Fruit fly (Drosophila melanogaster): Measurements from ENCODE around the gene CG43084.

CG43084 gene

DNA sequence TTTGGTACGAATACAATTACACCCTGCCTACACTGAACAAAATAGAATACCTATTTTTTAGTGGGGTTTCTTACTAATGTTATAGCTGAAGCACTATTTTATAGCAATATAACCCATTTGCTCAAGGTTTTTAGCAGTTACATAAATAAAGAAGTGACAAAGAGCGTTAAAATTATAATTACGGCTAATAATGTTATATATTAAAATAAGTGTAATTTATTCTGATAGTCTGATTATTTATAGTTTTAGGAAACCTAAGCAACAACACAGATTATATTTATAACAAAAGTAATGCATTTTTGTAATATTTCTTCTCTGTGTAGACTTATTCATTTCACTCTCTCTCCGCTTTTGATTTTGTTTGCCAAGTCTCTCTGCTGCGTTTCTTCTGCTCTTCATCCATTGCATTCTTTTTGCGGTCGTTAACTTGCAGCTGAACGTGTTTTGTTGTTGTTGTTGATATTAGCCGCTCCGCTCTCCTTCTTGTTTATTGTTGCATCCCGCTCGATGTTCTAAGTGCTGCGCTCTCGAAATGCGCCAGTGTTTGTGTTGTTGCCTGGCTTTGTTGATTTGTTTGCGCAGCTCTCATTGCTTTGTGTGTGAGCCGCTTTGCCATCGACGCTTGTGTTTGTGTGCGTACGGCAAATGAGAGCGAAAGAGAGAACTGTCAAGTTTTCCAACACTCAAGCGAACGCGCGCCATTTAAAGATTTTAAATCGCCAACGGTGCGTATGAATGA is 24.8 kb upstream of the CG43084 start (continued):
- TF ChIP-seq Med (GFP tag) (peak; percentile 92), Doc2 (GFP tag; IDR thresholded peaks at IDR 0.05) (no peak), CG33557 (GFP tag; optimal IDR thresholded peaks at IDR 0.05) (peak; percentile 60), toy (GFP tag; IDR thresholded peaks at IDR 0.05) (peak; percentile 37; the same call in 1 of the 2 replicates), Dip3 (GFP tag; optimal IDR thresholded peaks at IDR 0.05) (peak; percentile 15), danr (GFP tag; IDR thresholded peaks at IDR 0.05) (peak; percentile 52; the same call in 1 of the 2 replicates), zfh1 (GFP tag; IDR thresholded peaks at IDR 0.05) (peak; percentile 66; the same call in 2 of the 3 replicates), crc (GFP tag; optimal IDR thresholded peaks at IDR 0.05) (no peak), CG9437 (GFP tag; optimal IDR thresholded peaks at IDR 0.05) (peak; percentile 94), CG2202 (tag; optimal IDR thresholded peaks at IDR 0.05) (peak; percentile 70), lov (optimal IDR thresholded peaks at IDR 0.05) (no peak), lov (GFP tag; IDR thresholded peaks at IDR 0.05) (0 out of 3 replicates have a peak, but pooled peaks have one; percentile 19), Optix (GFP tag; IDR thresholded peaks at IDR 0.05) (no peak), CG12155 (GFP tag; optimal IDR thresholded peaks at IDR 0.05) (peak; percentile 75), HmgZ (tag; optimal IDR thresholded peaks at IDR 0.05) (peak; percentile 58), Asciz (GFP tag; optimal IDR thresholded peaks at IDR 0.05) (peak; percentile 91), NC2β (GFP tag; optimal IDR thresholded peaks at IDR 0.05) (peak; percentile 6), CG31388 (GFP tag; optimal IDR thresholded peaks at IDR 0.05) (peak; percentile 55), org-1 (GFP tag; optimal IDR thresholded peaks at IDR 0.05) (peak; percentile 92), MTF-1 (GFP tag; optimal IDR thresholded peaks at IDR 0.05; ENCODE audit: borderline replicate concordance) (peak; percentile 74), vfl (GFP tag; optimal IDR thresholded peaks at IDR 0.05) (peak; percentile 25), eyg (GFP tag; optimal IDR thresholded peaks at IDR 0.05) (no peak), cwo (GFP tag; optimal IDR thresholded peaks at IDR 0.05) (peak; percentile 88), CG6175 (GFP tag; IDR thresholded peaks at IDR 0.05) (no peak), chif (GFP tag; optimal IDR thresholded peaks at IDR 0.05) (peak; percentile 23 to 65), BtbVII (GFP tag; optimal IDR thresholded peaks at IDR 0.05) (peak; percentile 89), CG6854 (GFP tag; optimal IDR thresholded peaks at IDR 0.05) (peak; percentile 81), CG6272 (GFP tag; IDR thresholded peaks at IDR 0.05) (no peak), CG9727 (GFP tag; optimal IDR thresholded peaks at IDR 0.05) (peak; percentile 92), disco-r (GFP tag; optimal IDR thresholded peaks at IDR 0.05) (no peak), Bdp1 (GFP tag; optimal IDR thresholded peaks at IDR 0.05) (no peak), CG11247 (GFP tag; IDR thresholded peaks at IDR 0.05) (no peak; the same call in 1 of the 2 replicates), repo (GFP tag; optimal IDR thresholded peaks at IDR 0.05) (no peak), peb (GFP tag; IDR thresholded peaks at IDR 0.05) (peak; percentile 46; the same call in 1 of the 2 replicates), kay (GFP tag; optimal IDR thresholded peaks at IDR 0.05) (peak; percentile 59), CG2712 (tag; optimal IDR thresholded peaks at IDR 0.05) (peak; percentile 95), bigmax (GFP tag; optimal IDR thresholded peaks at IDR 0.05) (no peak), Dek (tag; optimal IDR thresholded peaks at IDR 0.05) (peak; percentile 92), CG1233 (GFP tag; optimal IDR thresholded peaks at IDR 0.05) (peak; percentile 87), Sin3A (optimal IDR thresholded peaks at IDR 0.05) (no peak), maf-S (GFP tag; optimal IDR thresholded peaks at IDR 0.05) (no peak), Xbp1 (GFP tag; optimal IDR thresholded peaks at IDR 0.05) (peak; percentile 88), CG16813 (GFP tag; IDR thresholded peaks at IDR 0.05; ENCODE audit: partially characterized antibody) (no peak), HLH3B (GFP tag; IDR thresholded peaks at IDR 0.05) (peak; percentile 78), caup (GFP tag; optimal IDR thresholded peaks at IDR 0.05; ENCODE audit: severe bottlenecking) (peak; percentile 81), Deaf1 (tag; optimal IDR thresholded peaks at IDR 0.05) (peak; percentile 76), CG6791 (GFP tag; IDR thresholded peaks at IDR 0.05; ENCODE audit: partially characterized antibody) (no peak), bab2 (GFP tag; optimal IDR thresholded peaks at IDR 0.05) (peak; percentile 34), az2 (GFP tag; optimal IDR thresholded peaks at IDR 0.05) (peak; percentile 89), CG11456 (GFP tag; IDR thresholded peaks at IDR 0.05) (no peak; the same call in 2 of the 3 replicates)

All from whole organism, embryonic.